Fruit fly (Drosophila melanogaster) whole organism, embryonic: ENCODE results near the gene CG18265.
A peak's percentile ranks its signal among the peaks of the same experiment; 100 is the strongest.

Experiments
- Adf1 ChIP-seq: fragments of 200-800 bp; sonication (Bioruptor generic); IDR thresholded peaks from 2 replicates; pipeline ENCODE4 v1.3.6; 2022; ENCODE audit warnings: missing biosample characterization, missing genetic modification characterization
- Antp ChIP-seq: fragments of 200-800 bp; sonication (Bioruptor generic); optimal IDR thresholded peaks from 3 replicates; lab custom pipeline; 2016; ENCODE audit warnings: missing biosample characterization, missing genetic modification characterization
- C15 ChIP-seq: fragments of 200-800 bp; sonication (Bioruptor generic); IDR thresholded peaks from 3 replicates; pipeline ENCODE4 v1.3.6; 2022; ENCODE audit warnings: missing biosample characterization, missing genetic modification characterization
- CG10543 ChIP-seq: fragments of 200-800 bp; sonication (Bioruptor generic); optimal IDR thresholded peaks from 3 replicates; lab custom pipeline; 2017; ENCODE audit warnings: missing biosample characterization, mild to moderate bottlenecking, missing genetic modification characterization, moderate library complexity
- CG11093 ChIP-seq: fragments of 200-800 bp; sonication (Bioruptor generic); IDR thresholded peaks from 3 replicates; pipeline ENCODE4 v1.3.6; 2022; ENCODE audit warnings: missing biosample characterization, missing genetic modification characterization
- CG13894 ChIP-seq: fragments of 200-800 bp; sonication (Bioruptor generic); optimal IDR thresholded peaks from 3 replicates; lab custom pipeline; 2018; ENCODE audit warnings: missing biosample characterization, mild to moderate bottlenecking, missing genetic modification characterization, moderate library complexity
- CG15601 ChIP-seq: fragments of 200-800 bp; sonication (Bioruptor generic); optimal IDR thresholded peaks from 3 replicates; lab custom pipeline; 2019; ENCODE audit warnings: missing biosample characterization, mild to moderate bottlenecking, missing genetic modification characterization, moderate library complexity
- CG1647 ChIP-seq: fragments of 200-800 bp; sonication (Bioruptor generic); optimal IDR thresholded peaks from 3 replicates; lab custom pipeline; 2016; ENCODE audit warnings: missing biosample characterization, missing genetic modification characterization
- CG18599 ChIP-seq: fragments of 200-800 bp; sonication (Bioruptor generic); optimal IDR thresholded peaks from 3 replicates; lab custom pipeline; 2017; ENCODE audit warnings: missing biosample characterization, missing genetic modification characterization, mild to moderate bottlenecking, moderate library complexity, missing genetic modification reagents
- CG2712 ChIP-seq: fragments of 200-800 bp; optimal IDR thresholded peaks from 3 replicates; lab custom pipeline; 2019; ENCODE audit warnings: missing biosample characterization, mild to moderate bottlenecking, missing genetic modification characterization, moderate library complexity
- CG5180 ChIP-seq: fragments of 200-800 bp; sonication (Bioruptor generic); optimal IDR thresholded peaks from 3 replicates; lab custom pipeline; 2017; ENCODE audit warnings: missing biosample characterization, missing genetic modification characterization, mild to moderate bottlenecking, moderate library complexity, missing genetic modification reagents
- CG6791 ChIP-seq: fragments of 200-800 bp; sonication (Bioruptor generic); IDR thresholded peaks from 3 replicates; pipeline ENCODE4 v1.3.6; 2022; ENCODE audit warnings: missing biosample characterization, missing genetic modification characterization; ENCODE audit not compliant: partially characterized antibody
- CG7987 ChIP-seq: fragments of 200-800 bp; sonication (Bioruptor generic); optimal IDR thresholded peaks from 2 replicates; lab custom pipeline; 2018; ENCODE audit warnings: missing biosample characterization, mild to moderate bottlenecking, missing genetic modification characterization, moderate library complexity
- CG8290 ChIP-seq, 3 experiments: fragments of 200-800 bp; sonication (Bioruptor generic); optimal IDR thresholded peaks; 2 replicates each; lab custom pipeline; 2016 to 2019; ENCODE audit warnings: missing biosample characterization in 3 of 3, missing genetic modification characterization in 3 of 3, mild to moderate bottlenecking in 2 of 3, moderate library complexity in 1 of 3
- CG9215 ChIP-seq: fragments of 200-800 bp; sonication (Bioruptor generic); IDR thresholded peaks from 2 replicates; pipeline ENCODE4 v1.3.6; 2022; ENCODE audit warnings: missing biosample characterization, missing genetic modification characterization
- CTCF ChIP-seq: fragments of 200-800 bp; sonication (Bioruptor generic); optimal IDR thresholded peaks from 2 replicates; lab custom pipeline; 2017; ENCODE audit warnings: missing biosample characterization, mild to moderate bottlenecking, missing genetic modification characterization, moderate library complexity
- Deaf1 ChIP-seq: fragments of 200-800 bp; optimal IDR thresholded peaks from 3 replicates; lab custom pipeline; 2019; ENCODE audit warnings: missing biosample characterization, mild to moderate bottlenecking, missing genetic modification characterization, moderate library complexity
- GATAe ChIP-seq: fragments of 200-800 bp; sonication (Bioruptor generic); conservative IDR thresholded peaks from 2 replicates; pipeline ENCODE4 v1.3.6; 2022; ENCODE audit warnings: missing biosample characterization, missing genetic modification characterization
- HmgZ ChIP-seq: fragments of 200-800 bp; sonication (Bioruptor generic); optimal IDR thresholded peaks from 2 replicates; lab custom pipeline; 2018; ENCODE audit warnings: missing biosample characterization, mild to moderate bottlenecking, missing genetic modification characterization
- Hr51 ChIP-seq, 2 experiments: fragments of 200-800 bp; sonication (Bioruptor generic); optimal IDR thresholded peaks; 2 replicates in 1 of 2; 3 replicates in 1 of 2; lab custom pipeline; 2016 to 2018; ENCODE audit warnings: missing biosample characterization in 2 of 2, missing genetic modification characterization in 2 of 2, mild to moderate bottlenecking in 1 of 2, moderate library complexity in 1 of 2
- Hr78 ChIP-seq, 2 experiments: fragments of 200-800 bp in 1 of 2; fragments of >200 bp in 1 of 2; sonication (Bioruptor generic) in 1 of 2; optimal IDR thresholded peaks; 2 replicates each; lab custom pipeline; 2017 to 2019; ENCODE audit warnings: missing biosample characterization in 2 of 2, missing genetic modification characterization in 2 of 2, mild to moderate bottlenecking in 1 of 2, moderate library complexity in 1 of 2
- MTF-1 ChIP-seq: fragments of 200-800 bp; sonication (Bioruptor generic); optimal IDR thresholded peaks from 2 replicates; lab custom pipeline; 2018; ENCODE audit warnings: missing biosample characterization, mild to moderate bottlenecking, missing genetic modification characterization, borderline replicate concordance
- Med ChIP-seq: fragments of 200-800 bp; sonication (Bioruptor generic); peaks from one replicate; lab custom pipeline; 2016; ENCODE audit warnings: missing biosample characterization, missing genetic modification characterization, mild to moderate bottlenecking, inconsistent platforms, moderate library complexity
- Rfx ChIP-seq: fragments of 200-800 bp; sonication (Bioruptor generic); IDR thresholded peaks from 2 replicates; pipeline ENCODE4 v1.3.6; 2022; ENCODE audit warnings: missing biosample characterization, missing genetic modification characterization
- aop ChIP-seq: fragments of 200-800 bp; sonication (Bioruptor generic); IDR thresholded peaks from 2 replicates; pipeline ENCODE4 v1.3.6; 2022; ENCODE audit warnings: missing biosample characterization, missing genetic modification characterization
- bowl ChIP-seq: fragments of 200-800 bp; sonication (Bioruptor generic); IDR thresholded peaks from 2 replicates; pipeline ENCODE4 v1.3.6; 2022; ENCODE audit warnings: missing biosample characterization, missing genetic modification characterization
- ci ChIP-seq: fragments of 200-800 bp; sonication (Bioruptor generic); IDR thresholded peaks from 3 replicates; pipeline ENCODE4 v1.3.6; 2022; ENCODE audit warnings: missing biosample characterization, missing genetic modification characterization
- exex ChIP-seq: fragments of 200-800 bp; sonication (Bioruptor generic); optimal IDR thresholded peaks from 4 replicates; lab custom pipeline; 2018; ENCODE audit warnings: missing biosample characterization, mild to moderate bottlenecking, missing genetic modification characterization, moderate library complexity
- grn ChIP-seq: fragments of 200-800 bp; sonication (Bioruptor generic); optimal IDR thresholded peaks from 3 replicates; lab custom pipeline; 2017; ENCODE audit warnings: missing biosample characterization, missing genetic modification characterization
- hth ChIP-seq: fragments of >200 bp; optimal IDR thresholded peaks from 2 replicates; lab custom pipeline; 2017; ENCODE audit warnings: inconsistent platforms
- insv ChIP-seq, 2 experiments: fragments of 200-800 bp; sonication (Bioruptor generic); optimal IDR thresholded peaks; 3 replicates each; lab custom pipeline; 2016 to 2018; ENCODE audit warnings: missing biosample characterization in 2 of 2, missing genetic modification characterization in 2 of 2
- lab ChIP-seq: fragments of 200-800 bp; sonication (Bioruptor generic); optimal IDR thresholded peaks from 3 replicates; lab custom pipeline; 2017; ENCODE audit warnings: missing biosample characterization, missing genetic modification characterization, mild to moderate bottlenecking, moderate library complexity, missing genetic modification reagents
- lilli ChIP-seq: fragments of 200-800 bp; sonication (Bioruptor generic); optimal IDR thresholded peaks from 3 replicates; lab custom pipeline; 2016; ENCODE audit warnings: missing biosample characterization, missing genetic modification characterization
- lov ChIP-seq, 2 experiments: fragments of 200-800 bp in 1 of 2; fragments of >200 bp in 1 of 2; sonication (Bioruptor generic) in 1 of 2; IDR thresholded peaks in 1 of 2; optimal IDR thresholded peaks in 1 of 2; 2 replicates in 1 of 2; 3 replicates in 1 of 2; pipeline versions ENCODE4 v1.3.6 to Lab custom; 2017 to 2022; ENCODE audit warnings: missing biosample characterization in 1 of 2, missing genetic modification characterization in 1 of 2
- mirr ChIP-seq: fragments of 200-800 bp; sonication (Bioruptor generic); optimal IDR thresholded peaks from 3 replicates; lab custom pipeline; 2018; ENCODE audit warnings: missing biosample characterization, mild to moderate bottlenecking, missing genetic modification characterization
- otp ChIP-seq: fragments of 200-800 bp; sonication (Bioruptor generic); IDR thresholded peaks from 3 replicates; pipeline ENCODE4, ENCODE4 v1.3.6; 2022; ENCODE audit warnings: missing biosample characterization, missing genetic modification characterization
- pb ChIP-seq: fragments of 200-800 bp; sonication (Bioruptor generic); optimal IDR thresholded peaks from 3 replicates; lab custom pipeline; 2016; ENCODE audit warnings: missing biosample characterization, missing genetic modification characterization
- sug ChIP-seq: fragments of 200-800 bp; optimal IDR thresholded peaks from 2 replicates; lab custom pipeline; 2019; ENCODE audit warnings: missing biosample characterization, mild to moderate bottlenecking, missing genetic modification characterization, moderate library complexity
- toy ChIP-seq: fragments of 200-800 bp; sonication (Bioruptor generic); IDR thresholded peaks from 2 replicates; pipeline ENCODE4 v1.3.6; 2022; ENCODE audit warnings: missing biosample characterization, missing genetic modification characterization
- z ChIP-seq: fragments of 200-800 bp; sonication (Bioruptor generic); IDR thresholded peaks from 3 replicates; pipeline ENCODE4 v1.3.6; 2022; ENCODE audit warnings: missing biosample characterization, missing genetic modification characterization

CG18265 gene

dm6 chr3L:17465804-17466203 lies 26.6 kb downstream of the CG18265 start, which contains the start of gene QIL1 (continued):
- TF ChIP-seq CG7987 (GFP tag; lab: Kevin White, UChicago), result no peak
- no peak for TF ChIP-seq Antp (GFP tag; lab: Kevin White, UChicago)
- no peak for TF ChIP-seq toy (GFP tag; lab: Robert Waterston, UW)
- no peak for TF ChIP-seq pb (GFP tag; lab: Kevin White, UChicago)

- TF ChIP-seq z (GFP tag; lab: Robert Waterston, UW) (peak; percentile 63; the same call in 1 of the 3 replicates), ci (GFP tag; lab: Robert Waterston, UW) (peak; percentile 55; the same call in 1 of the 3 replicates), bowl (GFP tag; lab: Robert Waterston, UW) (0 out of 2 replicates have a peak, but pooled peaks have one; percentile 5), Hr51 (GFP tag; optimal IDR thresholded peaks at IDR 0.05; lab: Kevin White, UChicago) (no peak), otp (GFP tag; lab: Robert Waterston, UW) (no peak), Med (GFP tag; lab: Kevin White, UChicago) (peak; percentile 62), CG8290 (GFP tag; optimal IDR thresholded peaks at IDR 0.05; lab: Kevin White, UChicago) (peak; percentile 100), CG8290 (tag; optimal IDR thresholded peaks at IDR 0.05; lab: Kevin White, UChicago) (peak; percentile 63 to 95), CG15601 (tag; lab: Kevin White, UChicago) (no peak), hth (lab: Kevin White, UChicago) (no peak), GATAe (GFP tag; lab: Robert Waterston, UW) (peak; percentile 53), lilli (GFP tag; lab: Kevin White, UChicago) (no peak), grn (GFP tag; lab: Kevin White, UChicago) (peak; percentile 54), CG13894 (tag; lab: Kevin White, UChicago) (peak; percentile 90), Deaf1 (tag; lab: Kevin White, UChicago) (peak; percentile 94), Adf1 (GFP tag; lab: Robert Waterston, UW) (peak; percentile 97), CG10543 (GFP tag; lab: Kevin White, UChicago) (peak; percentile 39), mirr (peak; percentile 36), CG9215 (GFP tag; lab: Robert Waterston, UW) (no peak), CG6791 (GFP tag; lab: Robert Waterston, UW) (peak; percentile 98), insv (GFP tag; optimal IDR thresholded peaks at IDR 0.05; lab: Kevin White, UChicago) (no peak), CG1647 (GFP tag; lab: Kevin White, UChicago) (no peak), Rfx (GFP tag; lab: Robert Waterston, UW) (0 out of 2 replicates have a peak, but pooled peaks have one; percentile 14), Hr78 (GFP tag; optimal IDR thresholded peaks at IDR 0.05; lab: Kevin White, UChicago) (no peak), lab (GFP tag; lab: Kevin White, UChicago) (peak; percentile 23), CTCF (GFP tag; lab: Kevin White, UChicago) (peak; percentile 88), sug (peak; percentile 44), CG18599 (GFP tag; lab: Kevin White, UChicago) (peak; percentile 23), CG11093 (GFP tag; lab: Robert Waterston, UW) (no peak), MTF-1 (GFP tag; lab: Kevin White, UChicago) (no peak), CG5180 (peak; percentile 87), HmgZ (tag; lab: Kevin White, UChicago) (peak; percentile 60), aop (GFP tag; lab: Robert Waterston, UW) (0 out of 2 replicates have a peak, but pooled peaks have one; percentile 11), C15 (GFP tag; lab: Robert Waterston, UW) (0 out of 3 replicates have a peak, but pooled peaks have one; percentile 4), exex (peak; percentile 31), lov (optimal IDR thresholded peaks at IDR 0.05; lab: Kevin White, UChicago) (no peak), lov (GFP tag; IDR thresholded peaks at IDR 0.05; lab: Robert Waterston, UW) (0 out of 3 replicates have a peak, but pooled peaks have one; percentile 20), CG2712 (tag; lab: Kevin White, UChicago) (no peak)
Observed at dm6 chr3L:17470110-17470509, 30.9 kb downstream of the CG18265 start, which contains the start of gene SecCl. TSS of gene SecCl (plus strand) at chr3L:17470127.
